Worm (Caenorhabditis elegans): ENCODE results near the gene srlf-7.

ce11 chrIV:7178942-7179341, 10.1 kb upstream of the srlf-7 start, which contains the start of gene C42D4.3:
- no peak for TF ChIP-seq ztf-23 (GFP tag; IDR thresholded peaks at IDR 0.05)
- TF ChIP-seq ztf-29 (GFP tag; IDR thresholded peaks at IDR 0.05): no peak
- no peak for TF ChIP-seq cog-1 (tag; optimal IDR thresholded peaks at IDR 0.05)
- no peak for TF ChIP-seq ref-1 (GFP tag; conservative IDR thresholded peaks at IDR 0.05)
- TF ChIP-seq med-1 (GFP tag; optimal IDR thresholded peaks at IDR 0.05; ENCODE audit: insufficient read depth): no peak
- no peak for TF ChIP-seq T22C8.4 (GFP tag; IDR thresholded peaks at IDR 0.05)

Data from whole organism, midembryonic.